Worm (Caenorhabditis elegans): ENCODE results near the gene T04C12.33.

ce11 chrV:11098599-11098998 is 46.6 kb downstream of the T04C12.33 start, which contains the start of gene cdkl-1:
- TF ChIP-seq bed-1 (GFP tag; IDR thresholded peaks at IDR 0.05) (no peak), sea-2 (GFP tag; IDR thresholded peaks at IDR 0.05) (no peak), madf-10 (tag; optimal IDR thresholded peaks at IDR 0.05) (no peak), athp-1 (tag; optimal IDR thresholded peaks at IDR 0.05) (no peak), F22D6.2 (tag; optimal IDR thresholded peaks at IDR 0.05) (no peak), madf-3 (GFP tag; IDR thresholded peaks at IDR 0.05) (no peak), B0035.1 (tag; optimal IDR thresholded peaks at IDR 0.05) (no peak), nhr-90 (tag; optimal IDR thresholded peaks at IDR 0.05) (no peak), lin-35 (GFP tag; optimal IDR thresholded peaks at IDR 0.05) (no peak), sdz-38 (tag; optimal IDR thresholded peaks at IDR 0.05) (no peak), unc-62 (GFP tag; optimal IDR thresholded peaks at IDR 0.05) (no peak), cebp-2 (GFP tag; IDR thresholded peaks at IDR 0.05) (no peak), snpc-4 (GFP tag; optimal IDR thresholded peaks at IDR 0.05) (no peak), snpc-4 (tag; optimal IDR thresholded peaks at IDR 0.05) (no peak)
